Fruit fly (Drosophila melanogaster) whole organism: ENCODE data around the gene CG15545.

Experiments used
- CG8478 ChIP-seq: fragments of >200 bp; optimal IDR thresholded peaks from 2 replicates; lab custom pipeline; 2018; ENCODE audit warnings: inconsistent platforms
- EcR ChIP-seq, 2 experiments: fragments of >200 bp; optimal IDR thresholded peaks; 2 replicates each; lab custom pipeline; 2017; ENCODE audit warnings: missing biosample characterization in 2 of 2, missing genetic modification characterization in 2 of 2, missing genetic modification reagents in 2 of 2
- pan ChIP-seq: fragments of >200 bp; optimal IDR thresholded peaks from 2 replicates; lab custom pipeline; 2017
- psq ChIP-seq: fragments of >200 bp; optimal IDR thresholded peaks from 2 replicates; lab custom pipeline; 2017

dm6 chr3R:30851843-30852365, 20.2 kb downstream of the CG15545 start, which contains the start of gene tll:
- TF ChIP-seq CG8478 (lab: Kevin White, UChicago) (no peak), EcR (GFP tag; optimal IDR thresholded peaks at IDR 0.05; lab: Kevin White, UChicago) (no peak), psq (lab: Kevin White, UChicago) (no peak), pan (lab: Kevin White, UChicago) (no peak)
